Worm (Caenorhabditis elegans) whole organism, late embryonic: ENCODE measurements around the gene cnc-2.

ENCODE experiments used
- F13H6.1 ChIP-seq: sonication (generic microtip); optimal IDR thresholded peaks from 2 replicates; lab custom pipeline; 2016; ENCODE audit warnings: missing genetic modification characterization, missing compliant biosample characterization
- K02D7.2 ChIP-seq: sonication (generic microtip); optimal IDR thresholded peaks from 2 replicates; lab custom pipeline; 2017; ENCODE audit warnings: mild to moderate bottlenecking, missing genetic modification characterization, missing compliant biosample characterization
- T23F11.4 ChIP-seq: fragments of 200-800 bp; sonication (Bioruptor generic); optimal IDR thresholded peaks from 2 replicates; lab custom pipeline; 2018; ENCODE audit warnings: mild to moderate bottlenecking, missing genetic modification characterization, missing compliant biosample characterization
- ahr-1 ChIP-seq: sonication (generic microtip); optimal IDR thresholded peaks from 2 replicates; lab custom pipeline; 2016; ENCODE audit warnings: missing genetic modification characterization, missing compliant biosample characterization
- ceh-24 ChIP-seq: sonication (generic microtip); optimal IDR thresholded peaks from 2 replicates; lab custom pipeline; 2016; ENCODE audit warnings: mild to moderate bottlenecking, missing genetic modification characterization, missing compliant biosample characterization
- ceh-30 ChIP-seq: fragments of 150-350 bp; optimal IDR thresholded peaks from 2 replicates; lab custom pipeline; 2014; ENCODE audit warnings: missing biosample characterization, missing genetic modification characterization
- ceh-34 ChIP-seq: sonication (generic microtip); optimal IDR thresholded peaks from 2 replicates; lab custom pipeline; 2016; ENCODE audit warnings: mild to moderate bottlenecking, missing genetic modification characterization, missing compliant biosample characterization
- ceh-48 ChIP-seq: sonication (generic microtip); optimal IDR thresholded peaks from 2 replicates; lab custom pipeline; 2016; ENCODE audit warnings: missing genetic modification characterization, inconsistent platforms, missing compliant biosample characterization
- dve-1 ChIP-seq: sonication (generic microtip); optimal IDR thresholded peaks from 2 replicates; lab custom pipeline; 2017; ENCODE audit warnings: antibody characterized with exemption, mild to moderate bottlenecking, missing genetic modification characterization, missing compliant biosample characterization
- elt-2 ChIP-seq: sonication (generic microtip); optimal IDR thresholded peaks from 2 replicates; lab custom pipeline; 2016; ENCODE audit warnings: missing genetic modification reagents, missing genetic modification characterization, missing compliant biosample characterization
- elt-4 ChIP-seq: sonication (generic microtip); optimal IDR thresholded peaks from 2 replicates; lab custom pipeline; 2016; ENCODE audit warnings: missing genetic modification characterization, missing compliant biosample characterization
- ets-4 ChIP-seq: sonication (generic microtip); optimal IDR thresholded peaks from 2 replicates; lab custom pipeline; 2016; ENCODE audit warnings: missing genetic modification characterization, missing compliant biosample characterization
- eyg-1 ChIP-seq: sonication (generic microtip); optimal IDR thresholded peaks from 2 replicates; lab custom pipeline; 2016; ENCODE audit warnings: missing genotype, missing genetic modification characterization, missing compliant biosample characterization
- fkh-10 ChIP-seq: fragments of 150-350 bp; optimal IDR thresholded peaks from 2 replicates; lab custom pipeline; 2014; ENCODE audit warnings: missing biosample characterization, missing genetic modification reagents, missing genetic modification characterization
- fkh-6 ChIP-seq: sonication (generic microtip); optimal IDR thresholded peaks from 2 replicates; lab custom pipeline; 2016; ENCODE audit warnings: missing genetic modification characterization, missing compliant biosample characterization
- gmeb-2 ChIP-seq: sonication (generic microtip); optimal IDR thresholded peaks from 2 replicates; lab custom pipeline; 2016; ENCODE audit warnings: missing genetic modification characterization, inconsistent platforms, missing compliant biosample characterization
- hlh-15 ChIP-seq: sonication (generic microtip); optimal IDR thresholded peaks from 2 replicates; lab custom pipeline; 2016; ENCODE audit warnings: missing genetic modification characterization, missing compliant biosample characterization
- hlh-30 ChIP-seq: sonication (generic microtip); optimal IDR thresholded peaks from 2 replicates; lab custom pipeline; 2017; ENCODE audit warnings: antibody characterized with exemption, missing genetic modification characterization, missing compliant biosample characterization; ENCODE audit not compliant: insufficient read depth
- hlh-6 ChIP-seq: sonication (generic microtip); optimal IDR thresholded peaks from 2 replicates; lab custom pipeline; 2016; ENCODE audit warnings: missing genotype, missing genetic modification characterization, missing compliant biosample characterization
- npax-4 ChIP-seq: sonication (generic microtip); optimal IDR thresholded peaks from 2 replicates; lab custom pipeline; 2016; ENCODE audit warnings: missing genetic modification characterization, missing compliant biosample characterization
- odd-2 ChIP-seq: sonication (generic microtip); optimal IDR thresholded peaks from 2 replicates; lab custom pipeline; 2017; ENCODE audit warnings: antibody characterized with exemption, mild to moderate bottlenecking, missing genetic modification characterization, missing compliant biosample characterization
- pag-3 ChIP-seq: sonication (generic microtip); optimal IDR thresholded peaks from 2 replicates; lab custom pipeline; 2016; ENCODE audit warnings: missing compliant biosample characterization, missing genetic modification characterization, borderline replicate concordance
- pax-1 ChIP-seq: fragments of 150-350 bp; optimal IDR thresholded peaks from 2 replicates; lab custom pipeline; 2014; ENCODE audit warnings: missing biosample characterization, missing genetic modification characterization
- pros-1 ChIP-seq: fragments of 150-350 bp; optimal IDR thresholded peaks from 2 replicates; lab custom pipeline; 2014; ENCODE audit warnings: missing biosample characterization, missing genetic modification reagents, missing genetic modification characterization
- sdc-2 ChIP-seq: sonication (generic microtip); optimal IDR thresholded peaks from 2 replicates; lab custom pipeline; 2016; ENCODE audit warnings: missing genotype, missing genetic modification characterization, missing compliant biosample characterization
- sox-4 ChIP-seq: sonication (generic microtip); optimal IDR thresholded peaks from 2 replicates; lab custom pipeline; 2017; ENCODE audit warnings: mild to moderate bottlenecking, missing genetic modification characterization, inconsistent platforms, missing compliant biosample characterization
- tbx-2 ChIP-seq: sonication (generic microtip); optimal IDR thresholded peaks from 2 replicates; lab custom pipeline; 2016; ENCODE audit warnings: missing genetic modification characterization, missing compliant biosample characterization
- tbx-7 ChIP-seq: sonication (generic microtip); optimal IDR thresholded peaks from 2 replicates; lab custom pipeline; 2016; ENCODE audit warnings: missing genotype, missing genetic modification characterization, missing compliant biosample characterization
- ttx-3 ChIP-seq: sonication (generic microtip); optimal IDR thresholded peaks from 2 replicates; lab custom pipeline; 2016; ENCODE audit warnings: missing genetic modification reagents, missing genetic modification characterization, missing compliant biosample characterization
- unc-3 ChIP-seq, 2 experiments: fragments of 200-800 bp in 1 of 2; sonication (Bioruptor generic) in 1 of 2; sonication (generic microtip) in 1 of 2; conservative IDR thresholded peaks in 1 of 2; optimal IDR thresholded peaks in 1 of 2; 2 replicates each; pipeline versions ENCODE4 v1.3.6 to Lab custom; 2016 to 2022; ENCODE audit warnings: missing compliant biosample characterization in 2 of 2, missing genetic modification characterization in 2 of 2, missing genetic modification reagents in 1 of 2
- unc-42 ChIP-seq: sonication (generic microtip); optimal IDR thresholded peaks from 2 replicates; lab custom pipeline; 2016; ENCODE audit warnings: missing genotype, missing genetic modification characterization, missing compliant biosample characterization
- unc-55 ChIP-seq: sonication (generic microtip); optimal IDR thresholded peaks from 2 replicates; lab custom pipeline; 2017; ENCODE audit warnings: missing biosample characterization, missing genetic modification reagents, missing genetic modification characterization
- zip-5 ChIP-seq: sonication (generic microtip); optimal IDR thresholded peaks from 2 replicates; lab custom pipeline; 2016; ENCODE audit warnings: missing genetic modification characterization, missing compliant biosample characterization

The cnc-2 gene

DNA sequence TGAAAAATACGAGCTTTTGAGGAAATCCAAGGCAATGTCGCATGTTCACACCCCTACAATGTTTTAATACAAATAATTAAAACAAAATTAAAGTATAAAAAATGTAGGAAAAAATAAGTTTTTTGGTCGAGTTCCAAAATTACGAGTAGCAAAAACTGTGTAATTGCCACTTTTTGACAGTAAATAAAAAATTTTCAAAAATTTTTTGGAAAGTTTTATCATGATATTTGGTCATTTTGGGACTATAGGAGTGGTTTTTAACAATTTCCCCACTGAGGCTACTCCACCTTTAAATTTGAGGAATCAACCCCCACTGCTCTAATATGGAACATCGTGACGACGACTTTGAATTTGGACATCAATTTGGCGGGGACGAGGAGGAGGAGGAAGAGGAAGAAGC is 17.5 kb upstream of the cnc-2 start, which contains the start of gene gid-8:
gid-8 (plus strand) TSS at position 301 of the 400 bp plus-strand sequence.
- TF ChIP-seq T23F11.4 (GFP tag; lab: Kevin White, UChicago) (no peak), ceh-48 (tag; lab: Kevin White, UChicago) (no peak), gmeb-2 (tag; lab: Kevin White, UChicago) (no peak), tbx-7 (tag; lab: Kevin White, UChicago) (no peak), fkh-10 (GFP tag; lab: Kevin White, UChicago) (no peak), F13H6.1 (no peak), fkh-6 (tag; lab: Kevin White, UChicago) (no peak), pag-3 (tag; lab: Kevin White, UChicago) (no peak), pros-1 (tag; lab: Kevin White, UChicago) (no peak)

DNA sequence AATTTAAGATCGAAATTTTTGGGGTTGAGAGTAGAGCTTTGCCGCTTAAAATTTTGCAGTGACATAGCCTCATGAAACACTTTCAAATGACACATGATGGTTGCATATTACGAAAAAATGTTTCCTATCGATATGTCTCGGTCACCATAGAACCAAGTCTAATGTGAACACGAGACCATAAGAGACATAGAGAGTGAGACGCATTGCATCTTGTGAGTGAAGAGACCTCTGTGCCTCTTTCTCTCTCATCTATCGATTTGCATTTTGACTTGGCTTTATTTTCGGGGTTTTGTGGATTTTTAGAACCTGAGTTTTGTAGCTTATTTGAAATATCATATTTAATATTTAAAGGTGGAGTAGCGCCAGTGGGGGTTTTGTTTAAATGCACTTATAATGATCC is 17.0 kb upstream of the cnc-2 start:
- TF ChIP-seq K02D7.2 (no peak), pros-1 (tag; lab: Kevin White, UChicago) (no peak), npax-4 (tag; lab: Kevin White, UChicago) (no peak), unc-3 (GFP tag; conservative IDR thresholded peaks at IDR 0.05; lab: Robert Waterston, UW) (no peak), unc-3 (tag; optimal IDR thresholded peaks at IDR 0.05; lab: Kevin White, UChicago) (no peak), elt-2 (tag; lab: Kevin White, UChicago) (no peak), ceh-48 (tag; lab: Kevin White, UChicago) (peak; percentile 66), hlh-30 (tag; lab: Kevin White, UChicago) (peak; percentile 90), sdc-2 (tag; lab: Kevin White, UChicago) (no peak), unc-55 (GFP tag; lab: Kevin White, UChicago) (peak; percentile 17), pag-3 (tag; lab: Kevin White, UChicago) (no peak), hlh-6 (no peak)

DNA sequence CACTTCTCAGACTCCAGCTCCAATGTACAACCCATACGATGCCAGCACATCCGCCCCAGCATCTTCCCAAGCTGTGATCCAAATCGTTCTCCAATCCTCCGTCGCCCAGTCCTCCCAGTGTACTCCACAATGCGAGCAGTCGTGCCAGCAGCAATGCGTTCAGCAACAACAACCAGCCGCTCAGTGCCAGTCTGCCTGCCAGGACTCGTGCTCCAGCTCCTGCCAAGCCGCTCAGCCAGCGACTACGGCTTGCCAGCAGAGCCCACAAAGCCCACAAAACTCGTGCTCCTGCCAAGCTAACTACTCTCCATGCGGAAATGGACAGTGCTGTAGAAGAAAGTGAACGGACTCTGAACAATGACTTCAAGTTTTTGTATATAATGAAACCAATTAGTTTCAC is 15.9 kb upstream of the cnc-2 start:
- no peak for TF ChIP-seq unc-55 (GFP tag; lab: Kevin White, UChicago)
- peak; percentile 48 for TF ChIP-seq elt-4

DNA sequence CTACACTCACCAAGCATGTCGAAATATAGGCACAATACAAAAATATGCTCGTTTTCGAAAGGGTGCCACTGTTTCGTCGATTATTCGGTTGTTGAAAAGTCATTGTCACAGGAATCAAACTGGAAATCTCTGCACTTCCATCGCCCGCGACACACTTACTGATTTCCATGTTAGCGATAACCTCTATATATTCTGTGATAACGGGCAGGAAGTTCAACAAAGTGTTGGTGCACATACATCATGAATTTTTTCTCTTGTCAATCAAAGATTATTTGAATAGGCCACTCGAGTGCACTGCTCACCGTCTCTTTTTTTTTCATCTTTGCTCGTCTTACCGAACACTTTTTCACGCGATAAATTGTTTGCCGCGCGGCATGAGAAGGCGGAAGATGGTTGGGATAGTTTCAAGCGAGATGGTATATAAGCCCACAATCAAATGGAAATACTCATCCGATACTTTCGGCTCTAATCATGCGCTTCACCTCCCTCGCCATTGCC is 14.6 kb upstream of the cnc-2 start, which contains the start of the genes fpn-1.2 and pqn-54:
fpn-1.2 (minus strand) TSS at position 157 of the 498 bp plus-strand sequence.
pqn-54 (plus strand) TSS at position 448 of the 498 bp plus-strand sequence.
- TF ChIP-seq elt-2 (tag; lab: Kevin White, UChicago), result peak; percentile 27
- TF ChIP-seq unc-3 (GFP tag; conservative IDR thresholded peaks at IDR 0.05; lab: Robert Waterston, UW), result no peak
- TF ChIP-seq unc-3 (tag; optimal IDR thresholded peaks at IDR 0.05; lab: Kevin White, UChicago), result no peak
- TF ChIP-seq, all 69 proteins: peak for 1

- no peak for TF ChIP-seq pag-3 (tag; lab: Kevin White, UChicago)
- no peak for TF ChIP-seq tbx-7 (tag; lab: Kevin White, UChicago)
- no peak for TF ChIP-seq hlh-15 (tag; lab: Kevin White, UChicago)
- TF ChIP-seq pros-1 (tag; lab: Kevin White, UChicago), result no peak
- no peak for TF ChIP-seq eyg-1
- TF ChIP-seq, all 69 proteins: peak for 0
Observed at ce11 chrV:1460069-1460468, 10.1 kb upstream of the cnc-2 start, which contains the start of gene hacd-1. hacd-1 (plus strand) TSS chrV:1460369.

DNA sequence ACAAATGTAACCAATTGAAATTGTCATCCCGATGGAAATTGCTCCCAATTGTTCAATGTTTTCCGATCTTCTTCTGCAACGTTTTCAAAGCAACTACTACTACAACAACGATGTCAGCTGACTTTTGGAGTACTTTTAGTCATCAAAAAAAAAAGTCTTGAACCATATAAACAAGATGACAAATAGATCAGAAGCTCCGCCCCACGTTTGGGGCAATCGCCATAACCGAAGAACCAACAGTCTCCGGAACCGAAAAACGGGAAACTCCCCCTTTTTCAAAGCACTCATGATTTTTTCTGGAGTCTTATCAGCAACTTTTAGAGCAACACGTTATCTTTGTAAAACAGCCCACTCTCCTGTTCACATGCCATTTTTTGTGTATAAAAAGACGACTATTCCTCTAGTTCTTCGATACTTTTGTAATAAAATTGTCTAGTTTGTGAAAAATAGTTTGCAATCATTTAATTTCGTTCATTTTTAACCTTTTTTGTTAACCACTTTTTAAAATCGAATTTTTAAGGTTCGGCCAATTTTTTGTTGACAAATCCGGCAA is 9.5 kb upstream of the cnc-2 start:
- peak; percentile 68 for TF ChIP-seq elt-2 (tag; lab: Kevin White, UChicago)
- no peak for TF ChIP-seq ets-4 (tag; lab: Kevin White, UChicago)
- TF ChIP-seq tbx-2 (tag; lab: Kevin White, UChicago), result no peak
- no peak for TF ChIP-seq ttx-3 (tag; lab: Kevin White, UChicago)
- no peak for TF ChIP-seq sox-4 (tag; lab: Kevin White, UChicago)
- TF ChIP-seq ahr-1, result no peak

DNA sequence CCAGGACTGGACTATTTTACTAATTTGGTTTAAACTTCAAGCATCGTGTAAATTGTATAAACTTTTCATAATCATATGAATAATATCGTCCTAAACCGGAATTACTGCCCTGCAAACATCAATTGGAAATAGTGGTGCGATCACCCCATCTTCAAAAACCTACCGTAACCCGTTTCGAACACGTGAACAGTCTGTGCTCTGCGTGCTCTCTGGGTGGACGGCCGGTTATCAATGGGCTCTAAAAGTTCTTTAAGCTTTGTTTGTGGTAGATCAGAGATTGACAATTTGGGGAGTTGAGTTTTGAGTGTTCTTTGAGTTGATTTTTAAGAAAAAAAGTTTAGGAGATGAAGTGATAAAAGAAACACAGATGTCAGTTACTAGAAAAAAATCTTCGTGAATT is 6.6 kb upstream of the cnc-2 start:
- TF ChIP-seq pax-1 (tag; lab: Kevin White, UChicago), result no peak
- TF ChIP-seq ceh-24 (tag; lab: Kevin White, UChicago), result no peak
- TF ChIP-seq tbx-7 (tag; lab: Kevin White, UChicago), result no peak
- no peak for TF ChIP-seq pros-1 (tag; lab: Kevin White, UChicago)
- no peak for TF ChIP-seq ceh-34 (tag; lab: Kevin White, UChicago)
- TF ChIP-seq ahr-1, result no peak
- TF ChIP-seq odd-2 (tag; lab: Kevin White, UChicago), result no peak
- no peak for TF ChIP-seq sox-4 (tag; lab: Kevin White, UChicago)
- TF ChIP-seq ceh-30, result no peak
- TF ChIP-seq zip-5 (tag; lab: Kevin White, UChicago), result no peak
- TF ChIP-seq unc-42 (tag; lab: Kevin White, UChicago), result no peak
- TF ChIP-seq ets-4 (tag; lab: Kevin White, UChicago), result no peak
- TF ChIP-seq dve-1 (tag; lab: Kevin White, UChicago), result no peak
- no peak for TF ChIP-seq tbx-2 (tag; lab: Kevin White, UChicago)
- no peak for TF ChIP-seq npax-4 (tag; lab: Kevin White, UChicago)
